Fruit fly (Drosophila melanogaster) whole organism, embryonic: ENCODE results near the gene CG42828.

Source experiments
- Antp ChIP-seq: fragments of 200-800 bp; sonication (Bioruptor generic); optimal IDR thresholded peaks from 3 replicates; lab custom pipeline; 2016; ENCODE audit warnings: missing biosample characterization, missing genetic modification characterization
- Atf-2 ChIP-seq: fragments of 200-800 bp; sonication (Bioruptor generic); optimal IDR thresholded peaks from 2 replicates; lab custom pipeline; 2016; ENCODE audit warnings: missing biosample characterization, missing genetic modification characterization
- Atf6 ChIP-seq: fragments of 200-800 bp; sonication (Bioruptor generic); IDR thresholded peaks from 2 replicates; pipeline ENCODE4 v1.3.6; 2022; ENCODE audit warnings: missing biosample characterization, missing genetic modification characterization
- Blimp-1 ChIP-seq: fragments of 200-800 bp; sonication (Bioruptor generic); optimal IDR thresholded peaks from 3 replicates; lab custom pipeline; 2018; ENCODE audit warnings: missing biosample characterization, missing genetic modification characterization, mild to moderate bottlenecking, moderate library complexity, missing genetic modification reagents
- CG10147 ChIP-seq: fragments of 200-800 bp; sonication (Bioruptor generic); optimal IDR thresholded peaks from 2 replicates; lab custom pipeline; 2019; ENCODE audit warnings: missing biosample characterization, mild to moderate bottlenecking, missing genetic modification characterization, moderate library complexity
- CG10209 ChIP-seq: fragments of 200-800 bp; sonication (Bioruptor generic); optimal IDR thresholded peaks from 3 replicates; lab custom pipeline; 2017; ENCODE audit warnings: missing biosample characterization, mild to moderate bottlenecking, missing genetic modification characterization, missing genetic modification reagents
- CG10274 ChIP-seq: fragments of 200-800 bp; sonication (Bioruptor generic); optimal IDR thresholded peaks from 3 replicates; lab custom pipeline; 2017; ENCODE audit warnings: missing biosample characterization, mild to moderate bottlenecking, missing genetic modification characterization
- CG10321 ChIP-seq: fragments of 200-800 bp; sonication (Bioruptor generic); IDR thresholded peaks from 2 replicates; pipeline ENCODE4 v1.3.6; 2022; ENCODE audit warnings: missing biosample characterization, missing genetic modification characterization
- CG10654 ChIP-seq: fragments of 200-800 bp; sonication (Bioruptor generic); optimal IDR thresholded peaks from 2 replicates; lab custom pipeline; 2016; ENCODE audit warnings: missing biosample characterization, missing genetic modification characterization
- CG12744 ChIP-seq: fragments of 200-800 bp; sonication (Bioruptor generic); optimal IDR thresholded peaks from 2 replicates; lab custom pipeline; 2016; ENCODE audit warnings: missing biosample characterization, missing genetic modification characterization
- CG12942 ChIP-seq: fragments of 200-800 bp; sonication (Bioruptor generic); optimal IDR thresholded peaks from 3 replicates; lab custom pipeline; 2016; ENCODE audit warnings: missing biosample characterization, missing genetic modification characterization
- CG14014 ChIP-seq: fragments of 200-800 bp; sonication (Bioruptor generic); IDR thresholded peaks from 2 replicates; pipeline ENCODE4 v1.3.6; 2022; ENCODE audit warnings: missing biosample characterization, missing genetic modification characterization
- CG15601 ChIP-seq: fragments of 200-800 bp; sonication (Bioruptor generic); optimal IDR thresholded peaks from 3 replicates; lab custom pipeline; 2019; ENCODE audit warnings: missing biosample characterization, mild to moderate bottlenecking, missing genetic modification characterization, moderate library complexity
- CG18764 ChIP-seq: fragments of 200-800 bp; sonication (Bioruptor generic); optimal IDR thresholded peaks from 3 replicates; lab custom pipeline; 2016; ENCODE audit warnings: missing biosample characterization, missing genetic modification characterization
- CG2678 ChIP-seq: fragments of 200-800 bp; sonication (Bioruptor generic); optimal IDR thresholded peaks from 3 replicates; lab custom pipeline; 2019; ENCODE audit warnings: missing biosample characterization, mild to moderate bottlenecking, missing genetic modification characterization, moderate library complexity
- CG31224 ChIP-seq: fragments of 200-800 bp; sonication (Bioruptor generic); IDR thresholded peaks from 2 replicates; pipeline ENCODE4 v1.3.6; 2022; ENCODE audit warnings: missing biosample characterization, missing genetic modification characterization
- CG31388 ChIP-seq: fragments of 200-800 bp; sonication (Bioruptor generic); optimal IDR thresholded peaks from 2 replicates; lab custom pipeline; 2016; ENCODE audit warnings: missing biosample characterization, missing genetic modification characterization
- CG33213 ChIP-seq: fragments of 200-800 bp; sonication (Bioruptor generic); optimal IDR thresholded peaks from 3 replicates; lab custom pipeline; 2016; ENCODE audit warnings: missing biosample characterization, missing genetic modification characterization
- CG34422 ChIP-seq: fragments of 200-800 bp; sonication (Bioruptor generic); IDR thresholded peaks from 3 replicates; pipeline ENCODE4 v1.3.6; 2022; ENCODE audit warnings: missing biosample characterization, missing genetic modification characterization
- CG5180 ChIP-seq: fragments of 200-800 bp; sonication (Bioruptor generic); optimal IDR thresholded peaks from 3 replicates; lab custom pipeline; 2017; ENCODE audit warnings: missing biosample characterization, missing genetic modification characterization, mild to moderate bottlenecking, moderate library complexity, missing genetic modification reagents
- CG6683 ChIP-seq: fragments of 200-800 bp; sonication (Bioruptor generic); optimal IDR thresholded peaks from 2 replicates; lab custom pipeline; 2017; ENCODE audit warnings: missing biosample characterization, mild to moderate bottlenecking, missing genetic modification characterization, missing genetic modification reagents
- CG6765 ChIP-seq: fragments of 200-800 bp; sonication (Bioruptor generic); optimal IDR thresholded peaks from 3 replicates; lab custom pipeline; 2017; ENCODE audit warnings: missing biosample characterization, mild to moderate bottlenecking, missing genetic modification characterization
- CG7271 ChIP-seq: fragments of 200-800 bp; sonication (Bioruptor generic); optimal IDR thresholded peaks from 2 replicates; lab custom pipeline; 2018; ENCODE audit warnings: missing biosample characterization, mild to moderate bottlenecking, missing genetic modification characterization, moderate library complexity
- CG8359 ChIP-seq: fragments of 200-800 bp; sonication (Bioruptor generic); optimal IDR thresholded peaks from 2 replicates; lab custom pipeline; 2017; ENCODE audit warnings: missing biosample characterization, mild to moderate bottlenecking, missing genetic modification characterization, borderline replicate concordance
- CG8765 ChIP-seq: fragments of 200-800 bp; sonication (Bioruptor generic); IDR thresholded peaks from 2 replicates; pipeline ENCODE4 v1.3.6; 2022; ENCODE audit warnings: missing biosample characterization, missing genetic modification characterization
- CG9437 ChIP-seq: fragments of 200-800 bp; sonication (Bioruptor generic); optimal IDR thresholded peaks from 2 replicates; lab custom pipeline; 2018; ENCODE audit warnings: missing biosample characterization, mild to moderate bottlenecking, missing genetic modification characterization
- CG9932 ChIP-seq: fragments of 200-800 bp; sonication (Bioruptor generic); IDR thresholded peaks from 2 replicates; pipeline ENCODE4 v1.3.6; 2022; ENCODE audit warnings: missing biosample characterization, missing genetic modification characterization
- Deaf1 ChIP-seq: fragments of 200-800 bp; optimal IDR thresholded peaks from 3 replicates; lab custom pipeline; 2019; ENCODE audit warnings: missing biosample characterization, mild to moderate bottlenecking, missing genetic modification characterization, moderate library complexity
- Doc3 ChIP-seq: fragments of 200-800 bp; sonication (Bioruptor generic); IDR thresholded peaks from 3 replicates; pipeline ENCODE4 v1.3.6; 2022; ENCODE audit warnings: missing biosample characterization, missing genetic modification characterization; ENCODE audit not compliant: partially characterized antibody
- Ets65A ChIP-seq: fragments of 200-800 bp; sonication (Bioruptor generic); peaks from one replicate; lab custom pipeline; 2016; ENCODE audit warnings: missing biosample characterization, missing genetic modification characterization
- H15 ChIP-seq: fragments of 200-800 bp; sonication (Bioruptor generic); IDR thresholded peaks from 3 replicates; pipeline ENCODE4 v1.3.6; 2022; ENCODE audit warnings: missing biosample characterization, missing genetic modification characterization
- HHEX ChIP-seq: fragments of 200-800 bp; sonication (Bioruptor generic); optimal IDR thresholded peaks from 3 replicates; lab custom pipeline; 2017; ENCODE audit warnings: missing biosample characterization, mild to moderate bottlenecking, missing genetic modification characterization, missing genetic modification reagents
- Meics ChIP-seq: fragments of 200-800 bp; sonication (Bioruptor generic); optimal IDR thresholded peaks from 2 replicates; lab custom pipeline; 2017; ENCODE audit warnings: missing biosample characterization, mild to moderate bottlenecking, missing genetic modification characterization
- Mes4 ChIP-seq: fragments of 200-800 bp; sonication (Bioruptor generic); optimal IDR thresholded peaks from 2 replicates; lab custom pipeline; 2016; ENCODE audit warnings: missing biosample characterization, missing genetic modification characterization
- Mrtf ChIP-seq: fragments of 200-800 bp; sonication (Bioruptor generic); IDR thresholded peaks from 3 replicates; pipeline ENCODE4 v1.3.6; 2022; ENCODE audit warnings: missing biosample characterization, missing genetic modification characterization
- NK7.1 ChIP-seq: fragments of 200-800 bp; sonication (Bioruptor generic); optimal IDR thresholded peaks from 3 replicates; lab custom pipeline; 2016; ENCODE audit warnings: missing biosample characterization, missing genetic modification characterization
- Nf-YB ChIP-seq: fragments of 200-800 bp; sonication (Bioruptor generic); optimal IDR thresholded peaks from 3 replicates; lab custom pipeline; 2019; ENCODE audit warnings: missing biosample characterization, mild to moderate bottlenecking, missing genetic modification characterization, moderate library complexity
- Ptx1 ChIP-seq: fragments of 200-800 bp; sonication (Bioruptor generic); IDR thresholded peaks from 2 replicates; pipeline ENCODE4 v1.3.6; 2022; ENCODE audit warnings: missing biosample characterization, missing genetic modification characterization
- Six4 ChIP-seq: fragments of 200-800 bp; sonication (Bioruptor generic); optimal IDR thresholded peaks from 2 replicates; lab custom pipeline; 2016; ENCODE audit warnings: missing biosample characterization, missing genetic modification characterization
- Sox100B ChIP-seq: fragments of 200-800 bp; sonication (Bioruptor generic); optimal IDR thresholded peaks from 3 replicates; lab custom pipeline; 2018; ENCODE audit warnings: missing biosample characterization, mild to moderate bottlenecking, missing genetic modification characterization
- ase ChIP-seq: fragments of 200-800 bp; sonication (Bioruptor generic); IDR thresholded peaks from 3 replicates; pipeline ENCODE4 v1.3.6; 2022; ENCODE audit warnings: missing biosample characterization, missing genetic modification characterization
- btn ChIP-seq: fragments of 200-800 bp; sonication (Bioruptor generic); optimal IDR thresholded peaks from 2 replicates; lab custom pipeline; 2016; ENCODE audit warnings: missing biosample characterization, missing genetic modification characterization
- crp ChIP-seq, 2 experiments: fragments of 200-800 bp; sonication (Bioruptor generic); optimal IDR thresholded peaks; 2 replicates in 1 of 2; 3 replicates in 1 of 2; lab custom pipeline; 2017; ENCODE audit warnings: missing biosample characterization in 2 of 2, missing genetic modification characterization in 2 of 2, mild to moderate bottlenecking in 1 of 2, moderate library complexity in 1 of 2
- dmrt99B ChIP-seq: fragments of 200-800 bp; sonication (Bioruptor generic); optimal IDR thresholded peaks from 2 replicates; lab custom pipeline; 2018; ENCODE audit warnings: missing biosample characterization, mild to moderate bottlenecking, missing genetic modification characterization, moderate library complexity
- ind ChIP-seq: fragments of 200-800 bp; sonication (Bioruptor generic); optimal IDR thresholded peaks from 3 replicates; lab custom pipeline; 2016; ENCODE audit warnings: missing biosample characterization, missing genetic modification characterization
- kah ChIP-seq: fragments of 200-800 bp; sonication (Bioruptor generic); optimal IDR thresholded peaks from 2 replicates; lab custom pipeline; 2018; ENCODE audit warnings: missing biosample characterization, mild to moderate bottlenecking, missing genetic modification characterization
- maf-S ChIP-seq: fragments of 200-800 bp; sonication (Bioruptor generic); optimal IDR thresholded peaks from 2 replicates; lab custom pipeline; 2016; ENCODE audit warnings: missing biosample characterization, missing genetic modification characterization
- pho ChIP-seq: fragments of 200-800 bp; sonication (Bioruptor generic); optimal IDR thresholded peaks from 2 replicates; lab custom pipeline; 2016; ENCODE audit warnings: missing biosample characterization, missing genetic modification characterization
- phol ChIP-seq: fragments of 200-800 bp; sonication (Bioruptor generic); optimal IDR thresholded peaks from 3 replicates; lab custom pipeline; 2018; ENCODE audit warnings: missing biosample characterization, mild to moderate bottlenecking, missing genetic modification characterization, moderate library complexity
- vvl ChIP-seq: fragments of 200-800 bp; sonication (Bioruptor generic); IDR thresholded peaks from 2 replicates; pipeline ENCODE4 v1.3.6; 2022; ENCODE audit warnings: missing biosample characterization, missing genetic modification characterization
- zen ChIP-seq: fragments of 200-800 bp; sonication (Bioruptor generic); optimal IDR thresholded peaks from 3 replicates; lab custom pipeline; 2018; ENCODE audit warnings: missing biosample characterization, mild to moderate bottlenecking, missing genetic modification characterization, moderate library complexity

The CG42828 gene

dm6 chr3R:23331280-23331679, 42.2 kb upstream of the CG42828 start:
- TF ChIP-seq CG9437, result peak; percentile 45
- TF ChIP-seq ind (GFP tag; lab: Kevin White, UChicago), result peak; percentile 39
- TF ChIP-seq CG10321 (GFP tag; lab: Robert Waterston, UW), result no peak
- peak; percentile 38 for TF ChIP-seq Nf-YB (GFP tag; lab: Kevin White, UChicago)
- peak; percentile 18; the same call in 1 of the 2 replicates for TF ChIP-seq Ptx1 (GFP tag; lab: Robert Waterston, UW)
- no peak for TF ChIP-seq Mrtf (GFP tag; lab: Robert Waterston, UW)
- TF ChIP-seq CG6765 (GFP tag; lab: Kevin White, UChicago), result peak; percentile 52
- peak; percentile 70 for TF ChIP-seq Ets65A (GFP tag; lab: Kevin White, UChicago)
- TF ChIP-seq maf-S (GFP tag; lab: Kevin White, UChicago), result no peak
- peak; percentile 37 for TF ChIP-seq CG10654 (GFP tag; lab: Kevin White, UChicago)
- TF ChIP-seq phol (tag; lab: Kevin White, UChicago), result peak; percentile 39
- TF ChIP-seq CG14014 (GFP tag; lab: Robert Waterston, UW), result peak; percentile 36; the same call in 1 of the 2 replicates
- TF ChIP-seq CG9932 (GFP tag; lab: Robert Waterston, UW), result peak; percentile 32; the same call in 1 of the 2 replicates
- TF ChIP-seq CG7271, result peak; percentile 37
- no peak for TF ChIP-seq CG31224 (GFP tag; lab: Robert Waterston, UW)
- TF ChIP-seq ase (GFP tag; lab: Robert Waterston, UW), result peak; percentile 45; the same call in 1 of the 3 replicates
- peak; percentile 64 for TF ChIP-seq CG33213 (GFP tag; lab: Kevin White, UChicago)
- peak; percentile 84 for TF ChIP-seq zen (tag; lab: Kevin White, UChicago)
- TF ChIP-seq CG6683 (GFP tag; lab: Kevin White, UChicago), result peak; percentile 7
- TF ChIP-seq Blimp-1 (GFP tag; lab: Kevin White, UChicago), result peak; percentile 58
- TF ChIP-seq CG31388 (GFP tag; lab: Kevin White, UChicago), result no peak
- TF ChIP-seq Doc3 (GFP tag; lab: Robert Waterston, UW), result no peak
- TF ChIP-seq vvl (GFP tag; lab: Robert Waterston, UW), result peak; percentile 68
- TF ChIP-seq Mes4 (GFP tag; lab: Kevin White, UChicago), result peak; percentile 15
- no peak for TF ChIP-seq Antp
- TF ChIP-seq CG8359 (GFP tag; lab: Kevin White, UChicago), result peak; percentile 43
- no peak for TF ChIP-seq CG8765 (GFP tag; lab: Robert Waterston, UW)
- TF ChIP-seq CG10209 (GFP tag; lab: Kevin White, UChicago), result peak; percentile 48
- peak; percentile 60 for TF ChIP-seq CG15601 (tag; lab: Kevin White, UChicago)
- TF ChIP-seq Sox100B (GFP tag; lab: Kevin White, UChicago), result peak; percentile 71
- peak; percentile 41 for TF ChIP-seq HHEX (GFP tag; lab: Kevin White, UChicago)
- TF ChIP-seq CG2678 (tag; lab: Kevin White, UChicago), result peak; percentile 1
- TF ChIP-seq CG34422 (GFP tag; lab: Robert Waterston, UW), result peak; percentile 30; the same call in 1 of the 3 replicates
- TF ChIP-seq crp (GFP tag; optimal IDR thresholded peaks at IDR 0.05; lab: Kevin White, UChicago), result no peak
- peak; percentile 40 for TF ChIP-seq CG18764 (GFP tag; lab: Kevin White, UChicago)
- TF ChIP-seq Deaf1, result peak; percentile 14
- 0 out of 3 replicates have a peak, but pooled peaks have one; percentile 38 for TF ChIP-seq H15
- no peak for TF ChIP-seq Atf-2 (GFP tag; lab: Kevin White, UChicago)
- no peak for TF ChIP-seq CG10274
- TF ChIP-seq Meics (GFP tag; lab: Kevin White, UChicago), result peak; percentile 43
- peak; percentile 38 for TF ChIP-seq dmrt99B (tag; lab: Kevin White, UChicago)
- TF ChIP-seq CG12744 (GFP tag; lab: Kevin White, UChicago), result no peak
- peak; percentile 21 for TF ChIP-seq CG5180
- no peak for TF ChIP-seq Atf6 (GFP tag; lab: Robert Waterston, UW)
- peak; percentile 1 for TF ChIP-seq btn
- TF ChIP-seq CG12942, result peak; percentile 20
- no peak for TF ChIP-seq pho (GFP tag; lab: Kevin White, UChicago)
- TF ChIP-seq kah (GFP tag; lab: Kevin White, UChicago), result peak; percentile 68
- TF ChIP-seq CG10147, result peak; percentile 12
- no peak for TF ChIP-seq NK7.1 (GFP tag; lab: Kevin White, UChicago)
- peak; percentile 21 for TF ChIP-seq Six4 (GFP tag; lab: Kevin White, UChicago)
